Worm (Caenorhabditis elegans): Measurements from ENCODE around the gene ile-2.
A peak's percentile ranks its signal among the peaks of the same experiment; 100 is the strongest.

ile-2 gene

DNA sequence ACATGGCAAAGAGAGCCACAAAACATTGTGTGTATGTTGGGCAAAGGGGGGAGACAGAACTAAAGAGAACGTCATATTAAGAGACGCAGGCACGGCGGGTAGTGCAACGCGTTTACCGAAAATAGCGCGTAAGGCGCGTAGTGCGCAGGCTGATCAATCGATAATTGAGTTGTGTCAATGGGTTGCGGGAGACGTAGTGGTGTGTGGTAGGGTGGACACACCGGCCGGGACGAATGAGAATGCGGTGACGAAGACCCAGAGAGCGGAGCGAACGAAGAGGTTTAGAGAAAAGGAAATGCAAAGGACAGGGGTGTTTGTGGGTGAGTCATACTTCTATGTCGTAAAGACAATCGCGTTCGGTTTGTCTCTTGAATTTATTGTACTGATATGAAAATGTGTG, 40.7 kb upstream of the ile-2 start:
- TF ChIP-seq aly-2 (tag; optimal IDR thresholded peaks at IDR 0.05) = no peak
- no peak for TF ChIP-seq alr-1 (tag; optimal IDR thresholded peaks at IDR 0.05; ENCODE audit: borderline replicate concordance)
- TF ChIP-seq elt-3 (tag; optimal IDR thresholded peaks at IDR 0.05) = peak in 1 of 6 experiments; percentile 9
- peak; percentile 29 to 41 (median 33) for TF ChIP-seq dpl-1 (GFP tag; optimal IDR thresholded peaks at IDR 0.05)
- TF ChIP-seq fkh-4 (tag; optimal IDR thresholded peaks at IDR 0.05; ENCODE audit: borderline replicate concordance) = no peak
- TF ChIP-seq nhr-47 (tag; optimal IDR thresholded peaks at IDR 0.05) = peak; percentile 73
- peak; percentile 57 for TF ChIP-seq fkh-8 (tag; optimal IDR thresholded peaks at IDR 0.05)
- TF ChIP-seq skn-1 (tag; optimal IDR thresholded peaks at IDR 0.05) = peak; percentile 82
- TF ChIP-seq nhr-20 (tag; optimal IDR thresholded peaks at IDR 0.05) = peak; percentile 70
- TF ChIP-seq blmp-1 (tag; optimal IDR thresholded peaks at IDR 0.05) = peak; percentile 42
- TF ChIP-seq nhr-11 (tag; optimal IDR thresholded peaks at IDR 0.05) = no peak
- TF ChIP-seq lsy-2 (tag; optimal IDR thresholded peaks at IDR 0.05) = peak; percentile 60 to 61
- TF ChIP-seq egl-13 (tag; optimal IDR thresholded peaks at IDR 0.05) = no peak
- peak; percentile 76 for TF ChIP-seq mep-1 (tag; optimal IDR thresholded peaks at IDR 0.05)
- no peak for TF ChIP-seq sptf-1 (tag; optimal IDR thresholded peaks at IDR 0.05)
- TF ChIP-seq nhr-71 (tag; optimal IDR thresholded peaks at IDR 0.05) = peak; percentile 80
- no peak for TF ChIP-seq pag-3 (tag; optimal IDR thresholded peaks at IDR 0.05; ENCODE audit: borderline replicate concordance, insufficient read depth)
- TF ChIP-seq dsc-1 (tag; optimal IDR thresholded peaks at IDR 0.05) = peak; percentile 81
- peak; percentile 68 for TF ChIP-seq irx-1 (tag; optimal IDR thresholded peaks at IDR 0.05)
- TF ChIP-seq snpc-4 (tag; optimal IDR thresholded peaks at IDR 0.05) = peak; percentile 29
- peak; percentile 13; the same call in 1 of the 2 replicates for TF ChIP-seq isw-1 (GFP tag; IDR thresholded peaks at IDR 0.05)
- TF ChIP-seq ces-1 (GFP tag; optimal IDR thresholded peaks at IDR 0.05) = no peak
- peak in 1 of 2 experiments; percentile 48 for TF ChIP-seq mdl-1 (tag; optimal IDR thresholded peaks at IDR 0.05)
- no peak for TF ChIP-seq fkh-10 (GFP tag; optimal IDR thresholded peaks at IDR 0.05)
- peak; percentile 58 to 74 for TF ChIP-seq lin-35 (GFP tag; optimal IDR thresholded peaks at IDR 0.05)
- no peak for TF ChIP-seq C34B4.2 (tag; optimal IDR thresholded peaks at IDR 0.05)
- peak; percentile 41 to 50 for TF ChIP-seq efl-1 (optimal IDR thresholded peaks at IDR 0.05)
- peak in 1 of 2 experiments; percentile 89 for TF ChIP-seq efl-1 (GFP tag; optimal IDR thresholded peaks at IDR 0.05 in 1 of 2)
- peak; percentile 11 for TF ChIP-seq elt-2 (tag; optimal IDR thresholded peaks at IDR 0.05)
- peak; percentile 8 for TF ChIP-seq ztf-4 (tag; optimal IDR thresholded peaks at IDR 0.05)
- peak; percentile 81 for TF ChIP-seq fos-1 (tag; optimal IDR thresholded peaks at IDR 0.05)
- peak; percentile 49; the same call in 1 of the 2 replicates for TF ChIP-seq grh-1 (GFP tag; IDR thresholded peaks at IDR 0.05)
- TF ChIP-seq mef-2 (tag; optimal IDR thresholded peaks at IDR 0.05) = no peak
- TF ChIP-seq nhr-84 (tag; optimal IDR thresholded peaks at IDR 0.05) = no peak
- TF ChIP-seq ceh-88 (GFP tag; IDR thresholded peaks at IDR 0.05) = no peak
- TF ChIP-seq efl-3 (GFP tag; optimal IDR thresholded peaks at IDR 0.05) = no peak
- peak; percentile 22 for TF ChIP-seq C16A3.4 (tag; optimal IDR thresholded peaks at IDR 0.05)
- no peak for TF ChIP-seq lin-15B (tag; optimal IDR thresholded peaks at IDR 0.05)
- peak; percentile 75 for TF ChIP-seq rnt-1 (tag; optimal IDR thresholded peaks at IDR 0.05)
- no peak for TF ChIP-seq pqm-1 (tag; optimal IDR thresholded peaks at IDR 0.05)
- TF ChIP-seq xbp-1 (tag; optimal IDR thresholded peaks at IDR 0.05) = peak; percentile 47
- TF ChIP-seq snu-23 (GFP tag; optimal IDR thresholded peaks at IDR 0.05) = peak; percentile 82
- peak; percentile 61 for TF ChIP-seq nhr-19 (GFP tag; conservative IDR thresholded peaks at IDR 0.05)
- peak; percentile 39 for TF ChIP-seq unc-86 (tag; optimal IDR thresholded peaks at IDR 0.05)
- TF ChIP-seq lin-39 (tag; optimal IDR thresholded peaks at IDR 0.05) = no peak
- no peak for TF ChIP-seq nhr-12 (tag; optimal IDR thresholded peaks at IDR 0.05)
- TF ChIP-seq vab-15 (tag; optimal IDR thresholded peaks at IDR 0.05) = no peak
- no peak for TF ChIP-seq lir-3 (tag; optimal IDR thresholded peaks at IDR 0.05; ENCODE audit: poor library complexity)
- TF ChIP-seq hlh-4 (tag; optimal IDR thresholded peaks at IDR 0.05) = no peak
- no peak for TF ChIP-seq hpl-2 (GFP tag; optimal IDR thresholded peaks at IDR 0.05)
- peak; percentile 41 for TF ChIP-seq C04F5.9 (tag; optimal IDR thresholded peaks at IDR 0.05)
- TF ChIP-seq aha-1 (tag; optimal IDR thresholded peaks at IDR 0.05) = no peak
- TF ChIP-seq pax-3 (tag; optimal IDR thresholded peaks at IDR 0.05) = no peak
